Fruit fly (Drosophila melanogaster) whole organism, adult: ENCODE measurements around the gene CG4570.

ENCODE experiments used
- CG11617 ChIP-seq: fragments of 200-800 bp; sonication (Bioruptor generic); optimal IDR thresholded peaks from 2 replicates; lab custom pipeline; 2017; ENCODE audit warnings: mild to moderate bottlenecking, missing biosample characterization, missing genetic modification reagents, missing genetic modification characterization
- CG12768 ChIP-seq: fragments of 200-800 bp; sonication (Bioruptor generic); optimal IDR thresholded peaks from 2 replicates; lab custom pipeline; 2017; ENCODE audit warnings: missing biosample characterization, missing genetic modification characterization, mild to moderate bottlenecking, moderate library complexity, missing genetic modification reagents
- CG14711 ChIP-seq: fragments of 200-800 bp; sonication (Bioruptor generic); optimal IDR thresholded peaks from 2 replicates; lab custom pipeline; 2018; ENCODE audit warnings: missing biosample characterization, mild to moderate bottlenecking, missing genetic modification characterization, moderate library complexity
- CG1620 ChIP-seq: fragments of 200-800 bp; sonication (Bioruptor generic); optimal IDR thresholded peaks from 2 replicates; lab custom pipeline; 2016; ENCODE audit warnings: missing biosample characterization, missing genetic modification characterization
- CG33017 ChIP-seq: fragments of 200-800 bp; sonication (Bioruptor generic); optimal IDR thresholded peaks from 2 replicates; lab custom pipeline; 2018; ENCODE audit warnings: missing biosample characterization, mild to moderate bottlenecking, missing genetic modification characterization, moderate library complexity
- CG5204 ChIP-seq: fragments of 200-800 bp; sonication (Bioruptor generic); optimal IDR thresholded peaks from 2 replicates; lab custom pipeline; 2016; ENCODE audit warnings: missing biosample characterization, missing genetic modification characterization
- CG7045 ChIP-seq: fragments of 200-800 bp; sonication (Bioruptor generic); optimal IDR thresholded peaks from 2 replicates; lab custom pipeline; 2017; ENCODE audit warnings: missing biosample characterization, mild to moderate bottlenecking, missing genetic modification characterization
- CG7101 ChIP-seq: fragments of 200-800 bp; sonication (Bioruptor generic); optimal IDR thresholded peaks from 2 replicates; lab custom pipeline; 2018; ENCODE audit warnings: missing biosample characterization, mild to moderate bottlenecking, missing genetic modification characterization, moderate library complexity
- Clk ChIP-seq: fragments of 200-800 bp; sonication (Bioruptor generic); optimal IDR thresholded peaks from 2 replicates; lab custom pipeline; 2017; ENCODE audit warnings: missing biosample characterization, missing genetic modification characterization
- Crg-1 ChIP-seq: fragments of 200-800 bp; sonication (Bioruptor generic); optimal IDR thresholded peaks from 2 replicates; lab custom pipeline; 2016; ENCODE audit warnings: missing biosample characterization, missing genetic modification characterization
- Hr96 ChIP-seq: fragments of 200-800 bp; sonication (Bioruptor generic); optimal IDR thresholded peaks from 2 replicates; lab custom pipeline; 2016; ENCODE audit warnings: missing biosample characterization, missing genetic modification characterization
- Mnt ChIP-seq: fragments of 200-800 bp; sonication (Bioruptor generic); optimal IDR thresholded peaks from 2 replicates; lab custom pipeline; 2016; ENCODE audit warnings: missing biosample characterization, mild to moderate bottlenecking, missing genetic modification characterization
- bab1 ChIP-seq: fragments of 200-800 bp; sonication (Bioruptor generic); optimal IDR thresholded peaks from 3 replicates; lab custom pipeline; 2019; ENCODE audit warnings: missing biosample characterization, mild to moderate bottlenecking, missing genetic modification characterization, moderate library complexity
- cic ChIP-seq: fragments of 200-800 bp; sonication (Bioruptor generic); optimal IDR thresholded peaks from 2 replicates; lab custom pipeline; 2017; ENCODE audit warnings: missing biosample characterization, mild to moderate bottlenecking, missing genetic modification characterization, moderate library complexity
- cnc ChIP-seq, 2 experiments: fragments of >200 bp; optimal IDR thresholded peaks; 2 replicates each; lab custom pipeline; 2017
- kay ChIP-seq: fragments of 200-800 bp; sonication (Bioruptor generic); peaks from one replicate; lab custom pipeline; 2016; ENCODE audit warnings: missing biosample characterization, missing genetic modification characterization, borderline replicate concordance
- ovo ChIP-seq: fragments of 200-800 bp; sonication (Bioruptor generic); optimal IDR thresholded peaks from 2 replicates; lab custom pipeline; 2016; ENCODE audit warnings: missing biosample characterization, missing genetic modification characterization
- pad ChIP-seq: fragments of 200-800 bp; sonication (Bioruptor generic); optimal IDR thresholded peaks from 3 replicates; lab custom pipeline; 2017; ENCODE audit warnings: missing biosample characterization, missing genetic modification characterization, mild to moderate bottlenecking, moderate library complexity, missing genetic modification reagents
- tj ChIP-seq: fragments of 200-800 bp; sonication (Bioruptor generic); optimal IDR thresholded peaks from 3 replicates; lab custom pipeline; 2017; ENCODE audit warnings: missing biosample characterization, mild to moderate bottlenecking, missing genetic modification characterization, moderate library complexity
- toe ChIP-seq: fragments of 200-800 bp; sonication (Bioruptor generic); optimal IDR thresholded peaks from 2 replicates; lab custom pipeline; 2016; ENCODE audit warnings: missing biosample characterization, missing genetic modification characterization

The CG4570 gene

DNA sequence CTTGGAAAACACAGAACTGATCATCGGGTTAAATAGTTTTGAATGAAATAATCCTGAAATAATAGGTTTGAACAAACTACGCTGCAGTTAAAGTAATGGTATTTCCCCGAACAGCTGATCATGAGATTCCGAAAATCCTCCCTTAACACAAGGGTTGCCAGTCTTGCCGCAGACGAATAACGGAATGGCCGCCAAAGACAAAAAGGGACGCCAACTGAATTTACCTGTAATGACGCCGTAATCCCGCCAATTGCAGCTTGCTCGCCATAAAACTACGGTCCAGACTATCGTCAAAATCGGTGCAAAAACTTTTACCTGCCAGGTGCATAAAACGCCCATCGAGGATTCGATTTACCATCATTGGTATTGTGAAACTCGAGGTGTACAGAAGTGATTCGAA, at the start of gene CG4570:
CG4570 (plus strand) TSS at position 190 of the 400 bp plus-strand sequence.
- peak; percentile 13 for TF ChIP-seq CG14711 (tag; lab: Kevin White, UChicago)
- no peak for TF ChIP-seq CG5204 (GFP tag; lab: Kevin White, UChicago)
- TF ChIP-seq pad (GFP tag; lab: Kevin White, UChicago): peak; percentile 11
- TF ChIP-seq ovo (GFP tag; lab: Kevin White, UChicago): peak; percentile 23

DNA sequence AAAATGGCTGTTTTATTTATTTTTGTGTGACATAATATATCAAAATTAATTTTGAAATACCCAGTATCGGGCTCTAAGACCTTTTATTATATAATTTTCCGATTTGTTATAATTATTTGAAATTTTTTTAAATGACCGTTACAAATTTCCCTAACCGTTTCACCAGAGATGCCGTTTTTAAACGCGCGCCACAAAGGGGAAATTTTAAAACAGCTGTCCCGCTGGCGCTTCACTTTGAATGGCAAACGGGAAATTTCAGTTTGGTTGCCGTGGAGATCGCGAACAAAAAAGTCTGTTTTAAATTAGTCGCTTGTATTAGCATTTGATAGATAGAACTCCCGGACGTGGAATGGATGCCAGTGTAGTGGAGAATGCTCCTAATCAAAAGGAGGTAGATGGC, 41.6 kb upstream of the CG4570 start, which contains the start of the genes CG14693 and TTLL15:
CG14693 (minus strand) TSS at position 16 of the 400 bp plus-strand sequence.
TTLL15 (plus strand) TSS at position 257 of the 400 bp plus-strand sequence.
- TF ChIP-seq CG12768 (GFP tag; lab: Kevin White, UChicago) (no peak), kay (peak; percentile 82)

DNA sequence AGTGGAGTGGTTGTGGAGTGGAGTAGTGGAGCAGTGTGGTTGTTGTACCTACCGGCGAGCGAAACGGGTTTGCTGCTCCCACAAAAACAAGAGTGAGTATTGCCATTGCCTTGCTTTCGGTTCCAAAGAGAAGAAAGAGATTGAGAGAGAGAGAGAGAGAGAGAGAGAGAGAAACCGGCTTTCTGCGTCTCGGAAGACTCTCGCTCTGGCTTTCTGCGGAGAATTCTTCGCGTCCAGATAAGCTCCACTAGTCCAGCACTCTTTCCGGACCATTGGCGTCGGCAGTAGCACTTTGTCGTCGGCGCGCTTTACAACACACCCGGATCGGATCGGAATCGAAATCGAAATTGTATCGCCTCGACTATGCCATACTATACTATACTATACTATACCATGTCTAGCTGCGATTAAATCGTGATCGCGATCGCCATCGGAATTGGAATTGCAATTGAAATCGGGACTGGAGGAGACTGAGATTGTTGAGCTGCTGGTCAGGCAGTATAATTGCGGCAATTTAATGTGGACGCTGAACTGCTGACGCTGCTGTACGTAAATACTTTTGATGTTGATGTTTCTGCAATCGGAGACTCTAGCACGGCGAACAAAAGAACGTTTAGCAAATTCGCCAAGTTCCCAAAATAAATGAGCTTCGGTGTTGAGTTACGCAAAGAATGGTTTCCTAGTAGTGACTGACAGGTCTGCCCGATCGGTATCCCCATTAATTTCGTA, 29.6 kb upstream of the CG4570 start, which contains the start of gene Cad86C:
Cad86C (plus strand) TSS at position 284 of the 729 bp plus-strand sequence.
- TF ChIP-seq CG11617 (GFP tag; lab: Kevin White, UChicago) (no peak), CG7045 (GFP tag; lab: Kevin White, UChicago) (peak; percentile 10), CG1620 (no peak), tj (GFP tag; lab: Kevin White, UChicago) (peak; percentile 94), bab1 (GFP tag; lab: Kevin White, UChicago) (peak; percentile 51)

- TF ChIP-seq toe (GFP tag; lab: Kevin White, UChicago) (no peak), pad (GFP tag; lab: Kevin White, UChicago) (no peak), CG5204 (GFP tag; lab: Kevin White, UChicago) (no peak), tj (GFP tag; lab: Kevin White, UChicago) (no peak), Clk (GFP tag; lab: Kevin White, UChicago) (no peak), Mnt (GFP tag; lab: Kevin White, UChicago) (no peak), CG12768 (GFP tag; lab: Kevin White, UChicago) (no peak), CG33017 (no peak), Hr96 (GFP tag; lab: Kevin White, UChicago) (no peak), cnc (optimal IDR thresholded peaks at IDR 0.05; lab: Kevin White, UChicago) (no peak), CG1620 (no peak), CG11617 (GFP tag; lab: Kevin White, UChicago) (no peak), Crg-1 (GFP tag; lab: Kevin White, UChicago) (no peak), CG7101 (tag; lab: Kevin White, UChicago) (no peak)
These were observed 27.9 kb upstream of the CG4570 start for dm6 chr3R:10828688-10829087.

DNA sequence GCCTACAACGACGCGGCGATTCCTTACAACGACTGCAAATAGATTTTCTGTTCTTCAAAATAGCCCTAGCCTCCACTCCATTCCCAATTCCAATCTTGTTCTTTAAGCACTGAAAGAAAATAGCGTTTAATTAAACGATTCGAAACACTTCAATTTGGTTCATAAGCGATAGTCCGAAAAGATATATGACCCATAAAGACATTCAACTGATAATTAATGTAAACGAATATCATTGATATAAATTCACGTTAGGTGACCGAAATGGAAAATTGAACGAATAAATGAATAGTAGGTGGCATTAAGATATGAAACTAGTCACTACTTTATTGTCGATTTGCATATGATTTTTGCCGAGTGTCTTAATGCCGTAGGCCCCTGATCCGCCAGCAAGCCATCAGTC, 26.9 kb upstream of the CG4570 start:
- TF ChIP-seq CG7101 (tag; lab: Kevin White, UChicago) (no peak), CG1620 (no peak), Clk (GFP tag; lab: Kevin White, UChicago) (no peak), CG14711 (tag; lab: Kevin White, UChicago) (no peak), cic (GFP tag; lab: Kevin White, UChicago) (no peak), cnc (optimal IDR thresholded peaks at IDR 0.05; lab: Kevin White, UChicago) (no peak), CG7045 (GFP tag; lab: Kevin White, UChicago) (no peak), ovo (GFP tag; lab: Kevin White, UChicago) (no peak), Hr96 (GFP tag; lab: Kevin White, UChicago) (no peak), CG5204 (GFP tag; lab: Kevin White, UChicago) (no peak), Crg-1 (GFP tag; lab: Kevin White, UChicago) (no peak), toe (GFP tag; lab: Kevin White, UChicago) (no peak)

- TF ChIP-seq toe (GFP tag; lab: Kevin White, UChicago) (no peak), kay (no peak), cnc (optimal IDR thresholded peaks at IDR 0.05; lab: Kevin White, UChicago) (no peak), Mnt (GFP tag; lab: Kevin White, UChicago) (no peak), CG7045 (GFP tag; lab: Kevin White, UChicago) (no peak), tj (GFP tag; lab: Kevin White, UChicago) (no peak), CG5204 (GFP tag; lab: Kevin White, UChicago) (no peak)
These were observed 24.0 kb upstream of the CG4570 start for dm6 chr3R:10832526-10833165.

dm6 chr3R:10834893-10835292, 21.7 kb upstream of the CG4570 start:
- TF ChIP-seq ovo (GFP tag; lab: Kevin White, UChicago) (no peak), cic (GFP tag; lab: Kevin White, UChicago) (no peak), Crg-1 (GFP tag; lab: Kevin White, UChicago) (no peak), Clk (GFP tag; lab: Kevin White, UChicago) (no peak), Mnt (GFP tag; lab: Kevin White, UChicago) (no peak), pad (GFP tag; lab: Kevin White, UChicago) (no peak), CG7045 (GFP tag; lab: Kevin White, UChicago) (no peak), Hr96 (GFP tag; lab: Kevin White, UChicago) (no peak), toe (GFP tag; lab: Kevin White, UChicago) (no peak), CG14711 (tag; lab: Kevin White, UChicago) (no peak), CG33017 (no peak), CG12768 (GFP tag; lab: Kevin White, UChicago) (no peak)
